Worm (Caenorhabditis elegans): ENCODE measurements around the gene ddb-1.

DNA sequence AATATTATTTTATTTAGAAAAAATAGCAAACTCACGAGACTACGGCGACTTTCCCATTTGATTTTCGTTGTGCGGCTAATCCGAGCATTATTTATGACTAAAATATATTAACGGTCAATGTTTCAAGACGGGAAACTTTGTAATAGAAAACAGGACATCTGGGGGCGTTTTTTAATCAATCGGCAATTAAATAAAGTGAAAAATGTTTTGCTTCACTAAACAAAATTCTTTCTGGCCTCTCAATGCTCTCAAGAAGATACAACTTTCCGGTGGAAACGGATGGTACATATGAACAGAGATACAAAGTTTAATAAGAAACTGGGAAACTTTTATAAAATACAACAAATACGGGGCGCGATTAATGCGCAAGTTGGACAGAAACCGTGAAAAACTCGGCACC is 29.9 kb upstream of the ddb-1 start, which contains the start of gene B0001.2:
- no peak for TF ChIP-seq lin-11 (tag; optimal IDR thresholded peaks at IDR 0.05)
- no peak for TF ChIP-seq mec-3 (tag; optimal IDR thresholded peaks at IDR 0.05; ENCODE audit: borderline replicate concordance)
- no peak for TF ChIP-seq nhr-11 (tag; optimal IDR thresholded peaks at IDR 0.05)
- TF ChIP-seq rnt-1 (tag; optimal IDR thresholded peaks at IDR 0.05), result no peak
- TF ChIP-seq tbx-7 (tag; optimal IDR thresholded peaks at IDR 0.05), result no peak
- TF ChIP-seq pha-4 (tag; optimal IDR thresholded peaks at IDR 0.05), result no peak
- no peak for TF ChIP-seq K09A11.1 (tag; optimal IDR thresholded peaks at IDR 0.05; ENCODE audit: insufficient read depth)
- TF ChIP-seq F13H6.1 (tag; optimal IDR thresholded peaks at IDR 0.05), result no peak
- TF ChIP-seq pqm-1 (tag; optimal IDR thresholded peaks at IDR 0.05), result no peak
- TF ChIP-seq ceh-24 (tag; optimal IDR thresholded peaks at IDR 0.05), result no peak
- TF ChIP-seq eyg-1 (tag; optimal IDR thresholded peaks at IDR 0.05), result no peak
- no peak for TF ChIP-seq unc-86 (tag; optimal IDR thresholded peaks at IDR 0.05)
